Worm (Caenorhabditis elegans): Measurements from ENCODE around the gene nekl-4.

DNA sequence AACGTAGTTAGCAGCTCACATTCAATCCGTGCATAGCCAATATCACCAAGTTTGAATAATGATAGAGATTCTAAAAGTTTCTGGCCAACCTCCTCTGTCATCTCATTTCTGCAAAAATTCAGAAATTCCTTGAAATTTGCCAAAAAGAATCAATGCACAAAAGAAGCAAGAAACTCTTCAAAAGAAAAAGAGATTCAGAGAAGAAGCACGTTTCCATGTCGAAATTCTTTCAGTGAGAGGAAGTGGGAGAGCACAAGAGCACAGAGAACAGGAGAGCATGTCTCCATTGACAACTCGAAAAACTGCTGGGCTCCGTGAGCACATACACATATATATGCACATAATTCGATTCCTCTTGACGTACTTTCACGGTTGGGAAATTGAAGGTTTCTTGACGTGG is at the start of gene nekl-4:
- TF ChIP-seq scrt-1 (GFP tag; IDR thresholded peaks at IDR 0.05) (no peak), aly-1 (tag; optimal IDR thresholded peaks at IDR 0.05) (no peak), hmbx-1 (tag; optimal IDR thresholded peaks at IDR 0.05) (no peak), ets-7 (tag; optimal IDR thresholded peaks at IDR 0.05) (no peak), pes-1 (GFP tag; IDR thresholded peaks at IDR 0.05) (no peak), ama-1 (optimal IDR thresholded peaks at IDR 0.05) (no peak)

Measured in whole organism, early embryonic.